Worm (Caenorhabditis elegans): Measurements from ENCODE around the gene F53B7.4.
A peak's percentile ranks its signal among the peaks of the same experiment; 100 is the strongest.

F53B7.4 gene

DNA sequence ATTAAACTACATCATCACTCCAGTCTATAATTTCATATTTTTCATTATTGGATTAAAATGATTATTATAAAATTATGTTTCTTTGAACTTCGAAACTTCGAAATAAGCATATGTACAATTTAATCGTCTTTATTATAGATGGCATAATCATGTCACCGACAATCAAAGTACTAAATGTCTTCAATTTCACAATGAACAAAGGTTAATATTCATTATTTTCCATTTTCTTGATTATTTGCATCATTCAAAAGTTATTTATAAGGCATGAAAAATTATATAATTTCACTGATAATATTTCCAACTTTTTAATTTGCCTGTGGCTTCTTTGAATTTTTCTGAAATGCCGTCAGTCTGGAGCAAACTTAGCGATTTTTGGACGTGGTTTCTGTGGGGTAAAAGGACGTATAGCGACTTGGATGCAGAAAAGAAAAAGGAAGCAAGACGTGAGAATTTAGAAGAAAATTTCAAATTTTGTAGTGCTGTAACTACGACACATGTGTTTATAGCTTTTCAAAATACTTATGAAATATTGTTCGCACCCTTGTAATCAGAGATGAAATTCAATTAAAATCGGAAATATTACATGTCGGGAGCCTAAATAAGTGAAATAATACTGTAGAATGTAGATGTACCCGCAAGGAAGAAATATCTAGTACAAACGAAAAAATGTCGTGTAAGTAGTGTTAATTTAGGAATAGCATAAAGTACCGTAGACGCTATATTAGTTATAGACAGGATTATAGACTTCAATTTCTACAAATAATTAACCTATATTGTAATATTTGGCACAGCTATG is 46.5 kb downstream of the F53B7.4 start, which contains the start of gene F17C11.13:
TSS of gene F17C11.13 (plus strand) at position 243 of the 796 bp plus-strand sequence.
- TF ChIP-seq nhr-237 (tag; optimal IDR thresholded peaks at IDR 0.05) = no peak

DNA sequence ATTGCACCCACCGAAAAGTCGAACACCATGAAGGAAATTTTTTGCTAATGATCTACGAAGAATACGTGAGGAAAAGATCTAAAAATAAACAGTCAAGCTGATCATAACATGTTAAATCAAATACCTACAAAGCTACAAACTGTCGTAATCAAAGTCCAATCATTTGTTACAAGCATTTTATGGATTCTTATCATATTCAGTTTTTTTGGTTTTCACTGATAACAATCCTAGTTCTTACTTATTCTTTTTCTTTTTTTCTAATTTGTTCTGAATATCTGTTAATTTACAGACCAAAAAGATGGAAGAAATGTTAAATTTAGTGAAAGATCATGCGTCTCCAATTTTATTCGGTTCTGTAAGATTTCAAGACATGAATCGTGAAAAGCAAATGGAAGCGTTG is 47.5 kb downstream of the F53B7.4 start, which contains the start of gene F17C11.6:
TSS of gene F17C11.6 (plus strand) at position 290 of the 400 bp plus-strand sequence.
- no peak for TF ChIP-seq tbx-8 (GFP tag; optimal IDR thresholded peaks at IDR 0.05)
- TF ChIP-seq mls-2 (tag; optimal IDR thresholded peaks at IDR 0.05) = no peak
- TF ChIP-seq ham-2 (GFP tag; optimal IDR thresholded peaks at IDR 0.05) = no peak
- no peak for TF ChIP-seq zip-8 (tag; optimal IDR thresholded peaks at IDR 0.05)
- no peak for TF ChIP-seq pha-4 (tag; optimal IDR thresholded peaks at IDR 0.05)
- TF ChIP-seq lsy-2 (tag; optimal IDR thresholded peaks at IDR 0.05) = no peak
- TF ChIP-seq ces-1 (GFP tag; optimal IDR thresholded peaks at IDR 0.05) = no peak
- no peak for TF ChIP-seq M03D4.4 (tag; optimal IDR thresholded peaks at IDR 0.05)
- TF ChIP-seq lin-32 (GFP tag; optimal IDR thresholded peaks at IDR 0.05) = no peak
- TF ChIP-seq ceh-83 (GFP tag; optimal IDR thresholded peaks at IDR 0.05) = no peak
- no peak for TF ChIP-seq sptf-1 (tag; optimal IDR thresholded peaks at IDR 0.05)
- TF ChIP-seq sem-2 (GFP tag; optimal IDR thresholded peaks at IDR 0.05) = no peak
- TF ChIP-seq drap-1 (GFP tag; optimal IDR thresholded peaks at IDR 0.05) = no peak
- TF ChIP-seq elt-3 (tag; optimal IDR thresholded peaks at IDR 0.05) = no peak
- no peak for TF ChIP-seq ceh-43 (GFP tag; optimal IDR thresholded peaks at IDR 0.05)
- no peak for TF ChIP-seq unc-120 (tag; optimal IDR thresholded peaks at IDR 0.05; ENCODE audit: poor library complexity, severe bottlenecking)

- no peak for TF ChIP-seq ham-2 (GFP tag; optimal IDR thresholded peaks at IDR 0.05)
- no peak for TF ChIP-seq snpc-4 (tag; optimal IDR thresholded peaks at IDR 0.05)
Observed at ce11 chrV:10954334-10954733, 48.0 kb downstream of the F53B7.4 start, which contains the start of gene clec-221. TSS of gene clec-221 (minus strand) at chrV:10954434.

ce11 chrV:10953471-10954155 is 48.7 kb downstream of the F53B7.4 start:
- no peak for TF ChIP-seq mep-1 (tag; optimal IDR thresholded peaks at IDR 0.05)
- TF ChIP-seq ham-2 (GFP tag; optimal IDR thresholded peaks at IDR 0.05) = no peak
- TF ChIP-seq bed-3 (GFP tag; optimal IDR thresholded peaks at IDR 0.05) = no peak
- no peak for TF ChIP-seq drap-1 (GFP tag; optimal IDR thresholded peaks at IDR 0.05)
- no peak for TF ChIP-seq pha-4 (tag; optimal IDR thresholded peaks at IDR 0.05)
- TF ChIP-seq cnd-1 (tag; optimal IDR thresholded peaks at IDR 0.05) = no peak
- TF ChIP-seq sptf-1 (tag; optimal IDR thresholded peaks at IDR 0.05) = no peak
- TF ChIP-seq ceh-83 (GFP tag; optimal IDR thresholded peaks at IDR 0.05) = no peak
- no peak for TF ChIP-seq nhr-12 (tag; optimal IDR thresholded peaks at IDR 0.05)
- TF ChIP-seq nhr-28 (tag; optimal IDR thresholded peaks at IDR 0.05) = no peak
- no peak for TF ChIP-seq flh-1 (GFP tag; optimal IDR thresholded peaks at IDR 0.05)
- no peak for TF ChIP-seq elt-3 (tag; optimal IDR thresholded peaks at IDR 0.05)
- TF ChIP-seq nhr-76 (tag; optimal IDR thresholded peaks at IDR 0.05) = no peak
- no peak for TF ChIP-seq mls-2 (tag; optimal IDR thresholded peaks at IDR 0.05)
- no peak for TF ChIP-seq ces-1 (GFP tag; optimal IDR thresholded peaks at IDR 0.05)
- no peak for TF ChIP-seq blmp-1 (tag; optimal IDR thresholded peaks at IDR 0.05)
- no peak for TF ChIP-seq unc-120 (tag; optimal IDR thresholded peaks at IDR 0.05; ENCODE audit: poor library complexity, severe bottlenecking)
- no peak for TF ChIP-seq lsy-2 (tag; optimal IDR thresholded peaks at IDR 0.05)
- TF ChIP-seq lin-13 (tag; optimal IDR thresholded peaks at IDR 0.05) = no peak

DNA sequence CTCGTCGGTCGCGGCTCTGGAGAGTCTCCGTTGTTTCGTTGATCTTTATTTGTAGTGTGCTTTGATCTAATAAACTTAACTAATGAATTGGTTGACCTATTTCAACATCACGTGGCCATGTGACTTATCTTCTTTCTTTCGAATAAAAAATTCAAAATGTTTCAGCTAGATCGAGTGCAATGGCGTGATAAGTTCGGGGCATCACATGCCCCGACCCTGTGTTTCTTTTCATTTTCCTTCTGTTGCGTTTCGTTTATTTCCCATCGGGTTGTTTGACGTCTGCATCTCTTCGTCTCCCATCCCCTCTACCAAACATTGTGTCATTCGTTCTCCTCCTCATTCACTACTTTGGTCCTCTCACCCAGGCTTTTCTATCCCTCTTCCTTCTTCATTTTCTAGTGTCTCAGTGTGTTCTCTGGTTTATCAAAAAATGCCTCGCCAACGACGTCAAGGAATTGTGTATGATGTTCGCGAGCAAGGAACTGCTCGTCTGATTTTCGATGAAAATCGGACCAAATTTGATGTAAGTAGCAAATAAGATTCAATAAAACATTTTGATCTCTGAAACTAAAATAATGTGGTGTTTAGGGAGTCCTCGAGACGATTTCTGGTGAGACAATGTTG is 50.6 kb downstream of the F53B7.4 start, which contains the start of gene F17C11.4:
TSS of gene F17C11.4 (plus strand) at position 206 of the 624 bp plus-strand sequence.
- TF ChIP-seq ces-1 (GFP tag; optimal IDR thresholded peaks at IDR 0.05) (peak; percentile 6), sem-2 (GFP tag; optimal IDR thresholded peaks at IDR 0.05) (no peak), unc-120 (tag; optimal IDR thresholded peaks at IDR 0.05; ENCODE audit: poor library complexity, severe bottlenecking) (peak; percentile 14), nhr-2 (tag; optimal IDR thresholded peaks at IDR 0.05) (no peak)
